Fruit fly (Drosophila melanogaster) whole organism, adult: ENCODE results near the gene Pgk.

Experiments
- CG11617 ChIP-seq: fragments of 200-800 bp; sonication (Bioruptor generic); optimal IDR thresholded peaks from 2 replicates; lab custom pipeline; 2017; ENCODE audit warnings: mild to moderate bottlenecking, missing biosample characterization, missing genetic modification reagents, missing genetic modification characterization
- CG12768 ChIP-seq: fragments of 200-800 bp; sonication (Bioruptor generic); optimal IDR thresholded peaks from 2 replicates; lab custom pipeline; 2017; ENCODE audit warnings: missing biosample characterization, missing genetic modification characterization, mild to moderate bottlenecking, moderate library complexity, missing genetic modification reagents
- CG14711 ChIP-seq: fragments of 200-800 bp; sonication (Bioruptor generic); optimal IDR thresholded peaks from 2 replicates; lab custom pipeline; 2018; ENCODE audit warnings: missing biosample characterization, mild to moderate bottlenecking, missing genetic modification characterization, moderate library complexity
- CG1620 ChIP-seq: fragments of 200-800 bp; sonication (Bioruptor generic); optimal IDR thresholded peaks from 2 replicates; lab custom pipeline; 2016; ENCODE audit warnings: missing biosample characterization, missing genetic modification characterization
- CG33017 ChIP-seq: fragments of 200-800 bp; sonication (Bioruptor generic); optimal IDR thresholded peaks from 2 replicates; lab custom pipeline; 2018; ENCODE audit warnings: missing biosample characterization, mild to moderate bottlenecking, missing genetic modification characterization, moderate library complexity
- CG5204 ChIP-seq: fragments of 200-800 bp; sonication (Bioruptor generic); optimal IDR thresholded peaks from 2 replicates; lab custom pipeline; 2016; ENCODE audit warnings: missing biosample characterization, missing genetic modification characterization
- CG7045 ChIP-seq: fragments of 200-800 bp; sonication (Bioruptor generic); optimal IDR thresholded peaks from 2 replicates; lab custom pipeline; 2017; ENCODE audit warnings: missing biosample characterization, mild to moderate bottlenecking, missing genetic modification characterization
- CG7101 ChIP-seq: fragments of 200-800 bp; sonication (Bioruptor generic); optimal IDR thresholded peaks from 2 replicates; lab custom pipeline; 2018; ENCODE audit warnings: missing biosample characterization, mild to moderate bottlenecking, missing genetic modification characterization, moderate library complexity
- Clk ChIP-seq: fragments of 200-800 bp; sonication (Bioruptor generic); optimal IDR thresholded peaks from 2 replicates; lab custom pipeline; 2017; ENCODE audit warnings: missing biosample characterization, missing genetic modification characterization
- Crg-1 ChIP-seq: fragments of 200-800 bp; sonication (Bioruptor generic); optimal IDR thresholded peaks from 2 replicates; lab custom pipeline; 2016; ENCODE audit warnings: missing biosample characterization, missing genetic modification characterization
- Hr96 ChIP-seq: fragments of 200-800 bp; sonication (Bioruptor generic); optimal IDR thresholded peaks from 2 replicates; lab custom pipeline; 2016; ENCODE audit warnings: missing biosample characterization, missing genetic modification characterization
- Mnt ChIP-seq: fragments of 200-800 bp; sonication (Bioruptor generic); optimal IDR thresholded peaks from 2 replicates; lab custom pipeline; 2016; ENCODE audit warnings: missing biosample characterization, mild to moderate bottlenecking, missing genetic modification characterization
- bab1 ChIP-seq: fragments of 200-800 bp; sonication (Bioruptor generic); optimal IDR thresholded peaks from 3 replicates; lab custom pipeline; 2019; ENCODE audit warnings: missing biosample characterization, mild to moderate bottlenecking, missing genetic modification characterization, moderate library complexity
- cic ChIP-seq: fragments of 200-800 bp; sonication (Bioruptor generic); optimal IDR thresholded peaks from 2 replicates; lab custom pipeline; 2017; ENCODE audit warnings: missing biosample characterization, mild to moderate bottlenecking, missing genetic modification characterization, moderate library complexity
- cnc ChIP-seq, 2 experiments: fragments of >200 bp; optimal IDR thresholded peaks; 2 replicates each; lab custom pipeline; 2017
- kay ChIP-seq: fragments of 200-800 bp; sonication (Bioruptor generic); peaks from one replicate; lab custom pipeline; 2016; ENCODE audit warnings: missing biosample characterization, missing genetic modification characterization, borderline replicate concordance
- ovo ChIP-seq: fragments of 200-800 bp; sonication (Bioruptor generic); optimal IDR thresholded peaks from 2 replicates; lab custom pipeline; 2016; ENCODE audit warnings: missing biosample characterization, missing genetic modification characterization
- pad ChIP-seq: fragments of 200-800 bp; sonication (Bioruptor generic); optimal IDR thresholded peaks from 3 replicates; lab custom pipeline; 2017; ENCODE audit warnings: missing biosample characterization, missing genetic modification characterization, mild to moderate bottlenecking, moderate library complexity, missing genetic modification reagents
- tj ChIP-seq: fragments of 200-800 bp; sonication (Bioruptor generic); optimal IDR thresholded peaks from 3 replicates; lab custom pipeline; 2017; ENCODE audit warnings: missing biosample characterization, mild to moderate bottlenecking, missing genetic modification characterization, moderate library complexity
- toe ChIP-seq: fragments of 200-800 bp; sonication (Bioruptor generic); optimal IDR thresholded peaks from 2 replicates; lab custom pipeline; 2016; ENCODE audit warnings: missing biosample characterization, missing genetic modification characterization

Gene Pgk

dm6 chr2L:2749144-2749766, 3.6 kb downstream of the Pgk start:
- TF ChIP-seq kay (GFP tag; lab: Kevin White, UChicago) (no peak), cic (GFP tag; lab: Kevin White, UChicago) (peak; percentile 76), Clk (peak; percentile 54), CG12768 (GFP tag; lab: Kevin White, UChicago) (peak; percentile 80), CG33017 (tag; lab: Kevin White, UChicago) (peak; percentile 40), tj (GFP tag; lab: Kevin White, UChicago) (peak; percentile 40), Crg-1 (GFP tag; lab: Kevin White, UChicago) (no peak), bab1 (GFP tag; lab: Kevin White, UChicago) (peak; percentile 5), pad (GFP tag; lab: Kevin White, UChicago) (peak; percentile 27), CG1620 (no peak), cnc (optimal IDR thresholded peaks at IDR 0.05; lab: Kevin White, UChicago) (no peak), CG5204 (GFP tag; lab: Kevin White, UChicago) (no peak), CG7045 (GFP tag; lab: Kevin White, UChicago) (peak; percentile 7), CG7101 (tag; lab: Kevin White, UChicago) (peak; percentile 21)

dm6 chr2L:2748480-2749143, 4.3 kb downstream of the Pgk start:
- TF ChIP-seq Clk, result peak; percentile 89
- no peak for TF ChIP-seq cnc (optimal IDR thresholded peaks at IDR 0.05; lab: Kevin White, UChicago)
- peak; percentile 95 for TF ChIP-seq ovo (GFP tag; lab: Kevin White, UChicago)
- TF ChIP-seq toe (GFP tag; lab: Kevin White, UChicago), result no peak
- peak; percentile 97 for TF ChIP-seq CG7101 (tag; lab: Kevin White, UChicago)
- peak; percentile 91 for TF ChIP-seq Hr96 (GFP tag; lab: Kevin White, UChicago)
- TF ChIP-seq kay (GFP tag; lab: Kevin White, UChicago), result no peak
- peak; percentile 98 for TF ChIP-seq CG33017 (tag; lab: Kevin White, UChicago)
- peak; percentile 89 for TF ChIP-seq bab1 (GFP tag; lab: Kevin White, UChicago)
- peak; percentile 97 for TF ChIP-seq CG12768 (GFP tag; lab: Kevin White, UChicago)
- TF ChIP-seq tj (GFP tag; lab: Kevin White, UChicago), result peak; percentile 73
- peak; percentile 95 for TF ChIP-seq CG7045 (GFP tag; lab: Kevin White, UChicago)
- TF ChIP-seq cic (GFP tag; lab: Kevin White, UChicago), result peak; percentile 86
- TF ChIP-seq CG14711 (tag; lab: Kevin White, UChicago), result peak; percentile 92
- no peak for TF ChIP-seq CG5204 (GFP tag; lab: Kevin White, UChicago)
- peak; percentile 90 for TF ChIP-seq pad (GFP tag; lab: Kevin White, UChicago)
- peak; percentile 93 for TF ChIP-seq Mnt (GFP tag; lab: Kevin White, UChicago)
- peak; percentile 97 for TF ChIP-seq Crg-1 (GFP tag; lab: Kevin White, UChicago)
- peak; percentile 95 for TF ChIP-seq CG11617 (GFP tag; lab: Kevin White, UChicago)
- TF ChIP-seq CG1620, result peak; percentile 95

dm6 chr2L:2744852-2745251, 8.0 kb downstream of the Pgk start, which contains the start of the genes CG9961 and Cwc25:
Gene CG9961 (minus strand): TSS chr2L:2744934.
Gene Cwc25 (plus strand): TSS chr2L:2745098.
- peak; percentile 3 for TF ChIP-seq CG14711 (tag; lab: Kevin White, UChicago)
- TF ChIP-seq CG7045 (GFP tag; lab: Kevin White, UChicago), result no peak

dm6 chr2L:2739820-2740230, 13.0 kb downstream of the Pgk start, which contains the start of gene Hrs:
Gene Hrs (plus strand): TSS chr2L:2739986.
- TF ChIP-seq CG14711 (tag; lab: Kevin White, UChicago) (peak; percentile 14), cnc (optimal IDR thresholded peaks at IDR 0.05; lab: Kevin White, UChicago) (no peak), toe (GFP tag; lab: Kevin White, UChicago) (no peak), Mnt (GFP tag; lab: Kevin White, UChicago) (peak; percentile 6), kay (GFP tag; lab: Kevin White, UChicago) (no peak), cic (GFP tag; lab: Kevin White, UChicago) (peak; percentile 42), Hr96 (GFP tag; lab: Kevin White, UChicago) (no peak), bab1 (GFP tag; lab: Kevin White, UChicago) (peak; percentile 22), tj (GFP tag; lab: Kevin White, UChicago) (peak; percentile 42)

- TF ChIP-seq CG33017 (tag; lab: Kevin White, UChicago) (no peak), CG14711 (tag; lab: Kevin White, UChicago) (no peak), CG7101 (tag; lab: Kevin White, UChicago) (no peak)
Measured at dm6 chr2L:2737561-2737960, 15.3 kb downstream of the Pgk start.

- TF ChIP-seq tj (GFP tag; lab: Kevin White, UChicago) (peak; percentile 32), CG7045 (GFP tag; lab: Kevin White, UChicago) (no peak)
Measured at dm6 chr2L:2735539-2735938, 17.3 kb downstream of the Pgk start.
